Fruit fly (Drosophila melanogaster): Measurements from ENCODE around the gene LKRSDH.

The LKRSDH gene

dm6 chr2L:7827045-7828004 lies 31.6 kb upstream of the LKRSDH start, which contains the start of the genes Rack1 and mts (continued):
- TF ChIP-seq CG32006 (GFP tag; optimal IDR thresholded peaks at IDR 0.05), result no peak
- peak; percentile 73 for TF ChIP-seq CG16779 (tag; optimal IDR thresholded peaks at IDR 0.05)
- TF ChIP-seq pdm3 (GFP tag; optimal IDR thresholded peaks at IDR 0.05), result peak; percentile 61
- TF ChIP-seq CG3919 (GFP tag; optimal IDR thresholded peaks at IDR 0.05), result peak; percentile 90
- TF ChIP-seq CG6808 (GFP tag; optimal IDR thresholded peaks at IDR 0.05), result peak; percentile 70
- peak; percentile 73 to 83 for TF ChIP-seq ss (GFP tag; optimal IDR thresholded peaks at IDR 0.05)
- no peak for TF ChIP-seq CG11294 (GFP tag; IDR thresholded peaks at IDR 0.05)
- TF ChIP-seq spab (GFP tag; optimal IDR thresholded peaks at IDR 0.05), result peak; percentile 35
- TF ChIP-seq Sox15 (GFP tag; optimal IDR thresholded peaks at IDR 0.05), result peak; percentile 38
- peak; percentile 74 for TF ChIP-seq acj6 (GFP tag; optimal IDR thresholded peaks at IDR 0.05)
- TF ChIP-seq Met (GFP tag; optimal IDR thresholded peaks at IDR 0.05), result peak; percentile 78
- peak; percentile 59 for TF ChIP-seq Blimp-1 (GFP tag; optimal IDR thresholded peaks at IDR 0.05)
- TF ChIP-seq Gug (GFP tag; IDR thresholded peaks at IDR 0.05), result no peak
- no peak for TF ChIP-seq Eip93F (GFP tag; optimal IDR thresholded peaks at IDR 0.05)
- peak; percentile 71 for TF ChIP-seq CG10669 (GFP tag; optimal IDR thresholded peaks at IDR 0.05)
- peak; percentile 77 for TF ChIP-seq cyc (GFP tag; optimal IDR thresholded peaks at IDR 0.05)
- no peak for TF ChIP-seq fd59A (GFP tag; optimal IDR thresholded peaks at IDR 0.05)
- peak; percentile 61 for TF ChIP-seq CG8319 (GFP tag; optimal IDR thresholded peaks at IDR 0.05)
- TF ChIP-seq Hr4 (GFP tag; optimal IDR thresholded peaks at IDR 0.05), result peak; percentile 43
- TF ChIP-seq Smox (GFP tag; optimal IDR thresholded peaks at IDR 0.05), result peak; percentile 45
- no peak for TF ChIP-seq Sox14 (GFP tag; optimal IDR thresholded peaks at IDR 0.05)
- peak; percentile 72 for TF ChIP-seq fd85E (GFP tag; optimal IDR thresholded peaks at IDR 0.05)
- TF ChIP-seq Eip78C (GFP tag), result peak; percentile 94
- peak; percentile 77 for TF ChIP-seq vri (GFP tag; optimal IDR thresholded peaks at IDR 0.05)
- TF ChIP-seq CG7368 (GFP tag; optimal IDR thresholded peaks at IDR 0.05), result peak; percentile 74

- peak; percentile 9 for TF ChIP-seq CG3032 (tag; optimal IDR thresholded peaks at IDR 0.05)
- no peak for TF ChIP-seq Hr38 (GFP tag; optimal IDR thresholded peaks at IDR 0.05)
- no peak for TF ChIP-seq CG32006 (GFP tag; optimal IDR thresholded peaks at IDR 0.05)
- TF ChIP-seq Hr4 (GFP tag; optimal IDR thresholded peaks at IDR 0.05), result peak; percentile 58
- TF ChIP-seq achi (GFP tag; optimal IDR thresholded peaks at IDR 0.05), result peak; percentile 52
- peak; percentile 51 for TF ChIP-seq pdm3 (GFP tag; optimal IDR thresholded peaks at IDR 0.05)
- peak; percentile 50 for TF ChIP-seq topi (GFP tag; optimal IDR thresholded peaks at IDR 0.05)
- TF ChIP-seq Eip75B (GFP tag; optimal IDR thresholded peaks at IDR 0.05), result peak; percentile 10
- TF ChIP-seq CG6792 (GFP tag; optimal IDR thresholded peaks at IDR 0.05), result peak; percentile 29
- no peak for TF ChIP-seq CG9139 (GFP tag; optimal IDR thresholded peaks at IDR 0.05)
- peak; percentile 83 for TF ChIP-seq Eip78C (GFP tag)
- TF ChIP-seq CG31627 (GFP tag; optimal IDR thresholded peaks at IDR 0.05), result peak; percentile 66
- peak; percentile 62 for TF ChIP-seq Hr39 (GFP tag; optimal IDR thresholded peaks at IDR 0.05)
- peak; percentile 50 for TF ChIP-seq OdsH (GFP tag; optimal IDR thresholded peaks at IDR 0.05)
- TF ChIP-seq vri (GFP tag; optimal IDR thresholded peaks at IDR 0.05), result peak; percentile 45
- TF ChIP-seq Ets21C (GFP tag; optimal IDR thresholded peaks at IDR 0.05), result peak; percentile 46
- no peak for TF ChIP-seq fd85E (GFP tag; optimal IDR thresholded peaks at IDR 0.05)
- peak; percentile 50 for TF ChIP-seq CG10631 (GFP tag; optimal IDR thresholded peaks at IDR 0.05)
- TF ChIP-seq CG8119 (GFP tag; IDR thresholded peaks at IDR 0.05), result 0 out of 3 replicates have a peak, but pooled peaks have one; percentile 14
- peak; percentile 64 for TF ChIP-seq CG6854 (GFP tag; optimal IDR thresholded peaks at IDR 0.05)
- TF ChIP-seq CG34406 (GFP tag; optimal IDR thresholded peaks at IDR 0.05), result no peak
- TF ChIP-seq Sox102F (GFP tag; optimal IDR thresholded peaks at IDR 0.05), result peak; percentile 38
- peak; percentile 57; the same call in 1 of the 3 replicates for TF ChIP-seq eg (GFP tag; IDR thresholded peaks at IDR 0.05)
- no peak for TF ChIP-seq CG4318 (GFP tag; optimal IDR thresholded peaks at IDR 0.05)
- TF ChIP-seq CG11762 (GFP tag; optimal IDR thresholded peaks at IDR 0.05; ENCODE audit: insufficient read depth), result no peak
- no peak for TF ChIP-seq CG16779 (tag; optimal IDR thresholded peaks at IDR 0.05)
- TF ChIP-seq Sox14 (GFP tag; optimal IDR thresholded peaks at IDR 0.05), result peak; percentile 47
- TF ChIP-seq acj6 (GFP tag; optimal IDR thresholded peaks at IDR 0.05), result peak; percentile 28
- TF ChIP-seq CG3919 (GFP tag; optimal IDR thresholded peaks at IDR 0.05), result peak; percentile 67
- TF ChIP-seq fkh (GFP tag; optimal IDR thresholded peaks at IDR 0.05), result peak; percentile 25
- TF ChIP-seq CG11902 (GFP tag; optimal IDR thresholded peaks at IDR 0.05), result peak; percentile 8
- TF ChIP-seq CG8319 (GFP tag; optimal IDR thresholded peaks at IDR 0.05), result no peak
- TF ChIP-seq Sox15 (GFP tag; optimal IDR thresholded peaks at IDR 0.05), result peak; percentile 11
Observed at dm6 chr2L:7821279-7821848, 25.6 kb upstream of the LKRSDH start.

Measured in whole organism, prepupa.